Worm (Caenorhabditis elegans): Measurements from ENCODE around the gene F10E9.1.
"Not testable (repeated sequence)": the region's sequence is repeated elsewhere in the genome, so short reads cannot be mapped to it uniquely, and the experiment has no call there.

The F10E9.1 gene

DNA sequence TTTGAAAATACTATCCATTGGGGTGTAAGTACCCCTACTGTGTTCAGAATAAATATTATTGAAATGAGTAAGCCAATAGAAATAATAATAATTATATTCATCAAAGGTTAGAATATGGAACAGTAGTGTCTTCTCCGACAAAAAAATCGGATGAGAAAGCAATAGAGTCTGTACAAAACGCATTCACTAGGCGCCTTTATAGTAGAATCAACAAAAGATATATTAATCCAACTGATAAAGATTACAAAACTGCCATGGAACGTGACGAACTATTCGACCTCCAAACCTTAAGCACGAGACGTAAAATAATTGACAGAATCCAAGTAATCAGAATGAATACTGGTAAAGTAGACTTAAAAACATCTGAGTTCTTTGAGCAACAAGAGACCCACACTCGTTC lies 24.9 kb downstream of the F10E9.1 start, which contains the start of gene clc-29:
Gene clc-29, minus strand, starts transcription at position 101 of the 400 bp plus-strand sequence.
- TF ChIP-seq fos-1, zag-1, nhr-28 (tag; optimal IDR thresholded peaks at IDR 0.05): not testable (repeated sequence)

DNA sequence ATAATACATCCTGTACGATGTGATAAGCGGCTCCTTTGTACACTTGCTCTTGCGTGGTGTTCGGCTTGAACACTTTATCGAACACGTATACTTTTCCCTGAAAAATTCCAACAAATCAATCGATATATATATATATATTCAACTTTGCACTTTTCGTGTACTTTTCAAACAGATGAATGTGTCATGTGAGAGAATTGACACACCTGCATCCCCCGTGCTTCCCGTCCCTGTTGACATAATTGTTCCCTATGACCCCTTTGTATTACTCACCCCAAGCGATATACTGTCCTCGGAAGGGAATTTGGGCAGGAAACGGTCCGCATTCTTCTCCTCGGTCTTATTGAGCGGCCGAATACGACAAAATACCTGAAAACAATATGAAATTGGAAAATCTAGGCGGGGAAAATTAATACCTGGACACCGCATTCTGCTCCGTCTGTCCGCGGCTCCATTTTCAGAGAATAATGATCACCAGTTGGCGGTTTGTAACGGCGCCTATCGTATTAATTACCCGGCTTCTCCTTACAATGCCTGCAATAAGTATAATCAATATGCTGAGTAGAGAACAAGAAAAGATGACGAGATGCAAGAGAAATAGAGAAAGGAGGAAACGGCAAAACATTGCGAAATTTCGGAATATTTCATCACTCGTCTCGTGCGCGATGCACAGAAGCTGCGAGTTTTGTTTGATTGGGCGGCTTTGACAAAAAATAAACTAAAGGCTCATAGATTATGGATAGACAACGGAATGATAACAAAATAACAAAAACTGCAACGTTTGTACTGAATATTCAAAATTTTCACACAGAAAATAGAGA lies 31.9 kb downstream of the F10E9.1 start, which contains the start of gene unc-116:
Gene unc-116, minus strand, starts transcription at position 531 of the 818 bp plus-strand sequence.
- TF ChIP-seq egl-27 (tag; optimal IDR thresholded peaks at IDR 0.05) (no peak), eor-1 (tag; optimal IDR thresholded peaks at IDR 0.05) (no peak), mdl-1 (tag; optimal IDR thresholded peaks at IDR 0.05) (peak; percentile 36), ceh-16 (tag; optimal IDR thresholded peaks at IDR 0.05) (no peak), lin-15B (tag; optimal IDR thresholded peaks at IDR 0.05) (peak; percentile 36), aly-2 (tag; optimal IDR thresholded peaks at IDR 0.05) (no peak), lsy-12 (tag; optimal IDR thresholded peaks at IDR 0.05) (no peak), mml-1 (tag; optimal IDR thresholded peaks at IDR 0.05) (no peak), daf-12 (tag; optimal IDR thresholded peaks at IDR 0.05) (no peak), nhr-25 (tag; optimal IDR thresholded peaks at IDR 0.05) (peak; percentile 14), ama-1 (optimal IDR thresholded peaks at IDR 0.05) (peak; percentile 15), nhr-12 (tag; optimal IDR thresholded peaks at IDR 0.05) (no peak), snpc-4 (tag; optimal IDR thresholded peaks at IDR 0.05) (peak; percentile 4), unc-39 (tag; optimal IDR thresholded peaks at IDR 0.05) (no peak), nhr-43 (tag; optimal IDR thresholded peaks at IDR 0.05; ENCODE audit: poor library complexity, severe bottlenecking) (no peak), ceh-82 (tag; optimal IDR thresholded peaks at IDR 0.05) (no peak), ceh-28 (tag; optimal IDR thresholded peaks at IDR 0.05) (peak; percentile 52), egl-5 (tag; optimal IDR thresholded peaks at IDR 0.05) (no peak), jun-1 (tag; optimal IDR thresholded peaks at IDR 0.05) (no peak), R02D3.7 (tag; optimal IDR thresholded peaks at IDR 0.05) (no peak), ceh-9 (tag; optimal IDR thresholded peaks at IDR 0.05) (no peak), sea-2 (GFP tag; optimal IDR thresholded peaks at IDR 0.05) (no peak), ztf-4 (tag; optimal IDR thresholded peaks at IDR 0.05) (no peak), nhr-11 (tag; optimal IDR thresholded peaks at IDR 0.05) (no peak), nhr-76 (tag; optimal IDR thresholded peaks at IDR 0.05) (no peak), elt-2 (tag; optimal IDR thresholded peaks at IDR 0.05) (peak; percentile 8), ztf-11 (tag; optimal IDR thresholded peaks at IDR 0.05) (no peak), zag-1 (tag; optimal IDR thresholded peaks at IDR 0.05) (no peak), nhr-67 (tag; optimal IDR thresholded peaks at IDR 0.05) (no peak), skn-1 (tag; optimal IDR thresholded peaks at IDR 0.05) (no peak), unc-62 (GFP tag; optimal IDR thresholded peaks at IDR 0.05) (no peak), tbx-2 (tag; optimal IDR thresholded peaks at IDR 0.05) (no peak), fkh-2 (tag; optimal IDR thresholded peaks at IDR 0.05) (no peak), nhr-77 (tag; optimal IDR thresholded peaks at IDR 0.05) (no peak), nfya-1 (tag; optimal IDR thresholded peaks at IDR 0.05; ENCODE audit: insufficient read depth) (peak; percentile 88), lin-39 (tag; optimal IDR thresholded peaks at IDR 0.05) (peak; percentile 39), fkh-10 (GFP tag; optimal IDR thresholded peaks at IDR 0.05) (no peak), elt-3 (tag; optimal IDR thresholded peaks at IDR 0.05) (no peak), ZK546.5 (tag; optimal IDR thresholded peaks at IDR 0.05) (no peak), fos-1 (tag; optimal IDR thresholded peaks at IDR 0.05) (no peak), nhr-237 (tag; optimal IDR thresholded peaks at IDR 0.05) (no peak), nhr-28 (tag; optimal IDR thresholded peaks at IDR 0.05) (no peak), nhr-23 (tag; optimal IDR thresholded peaks at IDR 0.05) (peak; percentile 62), hmg-11 (tag; optimal IDR thresholded peaks at IDR 0.05) (no peak), pqm-1 (tag; optimal IDR thresholded peaks at IDR 0.05) (peak; percentile 18), elt-1 (tag; optimal IDR thresholded peaks at IDR 0.05) (no peak), pha-4 (tag; optimal IDR thresholded peaks at IDR 0.05) (peak; percentile 87)
